Worm (Caenorhabditis elegans) whole organism, L1 larva: ENCODE data around the gene msra-1.

Experiments
- C04F5.9 ChIP-seq: sonication (generic microtip); optimal IDR thresholded peaks from 2 replicates; lab custom pipeline; 2016; ENCODE audit warnings: missing genetic modification characterization, missing compliant biosample characterization
- C34B4.2 ChIP-seq: sonication (generic microtip); optimal IDR thresholded peaks from 2 replicates; lab custom pipeline; 2017; ENCODE audit warnings: mild to moderate bottlenecking, missing genetic modification characterization, missing compliant biosample characterization
- F16B12.6 ChIP-seq: fragments of 150-350 bp; optimal IDR thresholded peaks from 2 replicates; lab custom pipeline; 2014; ENCODE audit warnings: missing biosample characterization, missing genetic modification characterization
- Y116A8C.19 ChIP-seq: sonication (generic microtip); optimal IDR thresholded peaks from 2 replicates; lab custom pipeline; 2016; ENCODE audit warnings: missing compliant biosample characterization, missing genetic modification characterization, borderline replicate concordance
- aha-1 ChIP-seq: fragments of 150-350 bp; optimal IDR thresholded peaks from 2 replicates; lab custom pipeline; 2014; ENCODE audit warnings: missing biosample characterization, missing genetic modification characterization
- ama-1 ChIP-seq: fragments of 150-350 bp; optimal IDR thresholded peaks from 2 replicates; lab custom pipeline; 2014
- blmp-1 ChIP-seq: fragments of 150-350 bp; optimal IDR thresholded peaks from 2 replicates; lab custom pipeline; 2014; ENCODE audit warnings: missing biosample characterization, missing genetic modification characterization
- ceh-8 ChIP-seq: fragments of 200-800 bp; sonication (Bioruptor generic); optimal IDR thresholded peaks from 2 replicates; lab custom pipeline; 2018; ENCODE audit warnings: mild to moderate bottlenecking, missing genetic modification characterization, moderate library complexity, missing compliant biosample characterization
- ceh-82 ChIP-seq, 3 experiments: fragments of 150-350 bp in 1 of 3; sonication (generic microtip) in 2 of 3; optimal IDR thresholded peaks; 2 replicates each; lab custom pipeline; 2014 to 2017; ENCODE audit warnings: missing biosample characterization in 3 of 3, missing genetic modification characterization in 3 of 3
- ceh-90 ChIP-seq: sonication (generic microtip); optimal IDR thresholded peaks from 2 replicates; lab custom pipeline; 2016; ENCODE audit warnings: missing genetic modification characterization, missing compliant biosample characterization
- ces-1 ChIP-seq: fragments of 150-350 bp; optimal IDR thresholded peaks from 2 replicates; lab custom pipeline; 2014; ENCODE audit warnings: missing biosample characterization, missing genetic modification reagents, missing genetic modification characterization
- dpl-1 ChIP-seq, 3 experiments: fragments of 150-350 bp in 2 of 3; sonication (generic microtip) in 1 of 3; optimal IDR thresholded peaks; 2 replicates each; lab custom pipeline; 2014 to 2017; ENCODE audit warnings: missing biosample characterization in 3 of 3, missing genetic modification characterization in 3 of 3, missing genetic modification reagents in 3 of 3
- dsc-1 ChIP-seq: sonication (generic microtip); optimal IDR thresholded peaks from 2 replicates; lab custom pipeline; 2016; ENCODE audit warnings: mild to moderate bottlenecking, missing genetic modification characterization, missing compliant biosample characterization
- efl-1 ChIP-seq, 4 experiments: fragments of 150-350 bp; optimal IDR thresholded peaks in 3 of 4; peaks in 1 of 4; 1 replicate in 1 of 4; 2 replicates in 3 of 4; lab custom pipeline; 2014; ENCODE audit warnings: missing biosample characterization in 2 of 4, missing genetic modification characterization in 2 of 4, missing genetic modification reagents in 2 of 4
- egl-13 ChIP-seq: sonication (generic microtip); optimal IDR thresholded peaks from 2 replicates; lab custom pipeline; 2016; ENCODE audit warnings: missing genotype, missing genetic modification reagents, missing genetic modification characterization, missing compliant biosample characterization
- ets-5 ChIP-seq: fragments of 200-800 bp; sonication (Bioruptor generic); IDR thresholded peaks from 2 replicates; pipeline ENCODE4 v1.3.6; 2022; ENCODE audit warnings: missing genetic modification characterization, missing compliant biosample characterization
- fkh-4 ChIP-seq: sonication (generic microtip); optimal IDR thresholded peaks from 2 replicates; lab custom pipeline; 2016; ENCODE audit warnings: missing compliant biosample characterization, missing genetic modification characterization, borderline replicate concordance
- fkh-8 ChIP-seq: sonication (generic microtip); optimal IDR thresholded peaks from 2 replicates; lab custom pipeline; 2016; ENCODE audit warnings: mild to moderate bottlenecking, missing genetic modification characterization, missing compliant biosample characterization
- grh-1 ChIP-seq: fragments of 200-800 bp; sonication (Bioruptor generic); IDR thresholded peaks from 2 replicates; pipeline ENCODE4 v1.3.6; 2022; ENCODE audit warnings: missing genetic modification reagents, missing genetic modification characterization, missing compliant biosample characterization
- hpl-2 ChIP-seq: fragments of 150-350 bp; optimal IDR thresholded peaks from 2 replicates; lab custom pipeline; 2014; ENCODE audit warnings: missing biosample characterization, missing genetic modification reagents, missing genetic modification characterization
- irx-1 ChIP-seq: sonication (generic microtip); optimal IDR thresholded peaks from 2 replicates; lab custom pipeline; 2016; ENCODE audit warnings: missing genetic modification characterization, missing compliant biosample characterization
- isw-1 ChIP-seq: fragments of 200-800 bp; sonication (Bioruptor generic); IDR thresholded peaks from 2 replicates; pipeline ENCODE4 v1.3.6; 2022; ENCODE audit warnings: missing genetic modification characterization, missing compliant biosample characterization
- jun-1 ChIP-seq: fragments of 150-350 bp; optimal IDR thresholded peaks from 2 replicates; lab custom pipeline; 2014; ENCODE audit warnings: missing biosample characterization, missing genetic modification reagents, missing genetic modification characterization
- lin-13 ChIP-seq: fragments of 150-350 bp; optimal IDR thresholded peaks from 2 replicates; lab custom pipeline; 2014; ENCODE audit warnings: missing biosample characterization, missing genetic modification reagents, missing genetic modification characterization
- lin-14 ChIP-seq: fragments of 200-800 bp; sonication (Bioruptor generic); optimal IDR thresholded peaks from 2 replicates; lab custom pipeline; 2018; ENCODE audit warnings: mild to moderate bottlenecking, missing genetic modification characterization, moderate library complexity, missing compliant biosample characterization
- lin-15B ChIP-seq: fragments of 150-350 bp; sonication (generic microtip); optimal IDR thresholded peaks from 3 replicates; lab custom pipeline; 2014; ENCODE audit warnings: missing biosample characterization, missing genetic modification characterization
- lin-39 ChIP-seq: fragments of 150-350 bp; optimal IDR thresholded peaks from 2 replicates; lab custom pipeline; 2014; ENCODE audit warnings: missing biosample characterization, missing genetic modification reagents, missing genetic modification characterization
- lir-3 ChIP-seq: sonication (generic microtip); optimal IDR thresholded peaks from 2 replicates; lab custom pipeline; 2016; ENCODE audit warnings: mild to moderate bottlenecking, missing genetic modification characterization, moderate library complexity, missing compliant biosample characterization; ENCODE audit not compliant: poor library complexity
- lsy-2 ChIP-seq, 2 experiments: fragments of 150-350 bp; optimal IDR thresholded peaks; 2 replicates each; lab custom pipeline; 2014; ENCODE audit warnings: missing biosample characterization in 2 of 2, missing genetic modification characterization in 2 of 2
- mep-1 ChIP-seq: fragments of 150-350 bp; optimal IDR thresholded peaks from 2 replicates; lab custom pipeline; 2014; ENCODE audit warnings: missing biosample characterization, missing genetic modification characterization
- nhr-11 ChIP-seq: fragments of 150-350 bp; optimal IDR thresholded peaks from 2 replicates; lab custom pipeline; 2014; ENCODE audit warnings: missing biosample characterization, missing genetic modification characterization
- nhr-12 ChIP-seq: sonication (generic microtip); optimal IDR thresholded peaks from 2 replicates; lab custom pipeline; 2017; ENCODE audit warnings: missing biosample characterization, missing genetic modification characterization
- nhr-19 ChIP-seq: fragments of 200-800 bp; sonication (Bioruptor generic); conservative IDR thresholded peaks from 2 replicates; pipeline ENCODE4 v1.3.6; 2022; ENCODE audit warnings: missing genetic modification characterization, missing compliant biosample characterization
- nhr-237 ChIP-seq: fragments of 150-350 bp; optimal IDR thresholded peaks from 2 replicates; lab custom pipeline; 2014; ENCODE audit warnings: missing biosample characterization, missing genetic modification characterization
- nhr-28 ChIP-seq: fragments of 150-350 bp; optimal IDR thresholded peaks from 2 replicates; lab custom pipeline; 2014; ENCODE audit warnings: missing biosample characterization, missing genetic modification characterization
- nhr-71 ChIP-seq: sonication (generic microtip); optimal IDR thresholded peaks from 2 replicates; lab custom pipeline; 2016; ENCODE audit warnings: mild to moderate bottlenecking, missing genetic modification characterization, moderate library complexity, missing compliant biosample characterization
- nhr-76 ChIP-seq: sonication (generic microtip); optimal IDR thresholded peaks from 2 replicates; lab custom pipeline; 2017; ENCODE audit warnings: missing biosample characterization, missing genetic modification characterization
- nhr-77 ChIP-seq: fragments of 150-350 bp; optimal IDR thresholded peaks from 2 replicates; lab custom pipeline; 2014; ENCODE audit warnings: missing biosample characterization, missing genetic modification characterization
- nhr-84 ChIP-seq: sonication (generic microtip); optimal IDR thresholded peaks from 2 replicates; lab custom pipeline; 2017; ENCODE audit warnings: missing biosample characterization, missing genetic modification characterization
- nhr-90 ChIP-seq: sonication (generic microtip); optimal IDR thresholded peaks from 2 replicates; lab custom pipeline; 2016; ENCODE audit warnings: mild to moderate bottlenecking, missing genetic modification characterization, missing compliant biosample characterization; ENCODE audit not compliant: poor library complexity
- pax-3 ChIP-seq: fragments of 200-800 bp; sonication (Bioruptor generic); optimal IDR thresholded peaks from 2 replicates; lab custom pipeline; 2018; ENCODE audit warnings: mild to moderate bottlenecking, missing genetic modification characterization, moderate library complexity, missing compliant biosample characterization
- pqm-1 ChIP-seq: sonication (generic microtip); optimal IDR thresholded peaks from 3 replicates; lab custom pipeline; 2017; ENCODE audit warnings: missing biosample characterization, missing genetic modification characterization
- rnt-1 ChIP-seq: sonication (generic microtip); optimal IDR thresholded peaks from 2 replicates; lab custom pipeline; 2016; ENCODE audit warnings: mild to moderate bottlenecking, missing genetic modification characterization, moderate library complexity, missing compliant biosample characterization
- skn-1 ChIP-seq: fragments of 150-350 bp; optimal IDR thresholded peaks from 2 replicates; lab custom pipeline; 2014; ENCODE audit warnings: missing biosample characterization, missing genetic modification characterization
- snu-23 ChIP-seq: sonication (generic microtip); optimal IDR thresholded peaks from 2 replicates; lab custom pipeline; 2016; ENCODE audit warnings: missing genetic modification characterization, missing compliant biosample characterization
- sox-4 ChIP-seq: sonication (generic microtip); optimal IDR thresholded peaks from 2 replicates; lab custom pipeline; 2016; ENCODE audit warnings: missing genetic modification characterization, missing compliant biosample characterization
- sptf-1 ChIP-seq: fragments of 150-350 bp; optimal IDR thresholded peaks from 2 replicates; lab custom pipeline; 2014; ENCODE audit warnings: missing biosample characterization, missing genetic modification characterization
- sup-37 ChIP-seq: fragments of 200-800 bp; sonication (Bioruptor generic); optimal IDR thresholded peaks from 2 replicates; lab custom pipeline; 2018; ENCODE audit warnings: mild to moderate bottlenecking, missing genetic modification characterization, missing compliant biosample characterization
- tbx-2 ChIP-seq: sonication (generic microtip); optimal IDR thresholded peaks from 2 replicates; lab custom pipeline; 2016; ENCODE audit warnings: missing genetic modification characterization, missing compliant biosample characterization
- tlp-1 ChIP-seq: fragments of 150-350 bp; optimal IDR thresholded peaks from 2 replicates; lab custom pipeline; 2014; ENCODE audit warnings: missing biosample characterization, missing genetic modification characterization
- unc-130 ChIP-seq: fragments of 150-350 bp; optimal IDR thresholded peaks from 2 replicates; lab custom pipeline; 2017; ENCODE audit warnings: missing biosample characterization, missing genetic modification characterization, inconsistent platforms
- unc-62 ChIP-seq: fragments of 150-350 bp; optimal IDR thresholded peaks from 2 replicates; lab custom pipeline; 2014; ENCODE audit warnings: missing biosample characterization, missing genetic modification reagents, missing genetic modification characterization
- vab-15 ChIP-seq: sonication (generic microtip); optimal IDR thresholded peaks from 2 replicates; lab custom pipeline; 2017; ENCODE audit warnings: missing genotype, mild to moderate bottlenecking, missing genetic modification characterization, missing compliant biosample characterization
- ztf-11 ChIP-seq, 2 experiments: sonication (generic microtip); optimal IDR thresholded peaks; 2 replicates each; lab custom pipeline; 2016 to 2017; ENCODE audit warnings: missing genetic modification characterization in 2 of 2, missing biosample characterization in 1 of 2, missing compliant biosample characterization in 1 of 2

Gene msra-1

ce11 chrII:7413275-7413674 is 49.4 kb upstream of the msra-1 start (continued):
- TF ChIP-seq grh-1 (GFP tag; lab: Robert Waterston, UW) (peak; percentile 36; the same call in 1 of the 2 replicates), tlp-1 (tag; lab: Kevin White, UChicago) (no peak), ama-1 (lab: Kevin White, UChicago) (no peak), C04F5.9 (tag; lab: Kevin White, UChicago) (no peak), sup-37 (GFP tag; lab: Kevin White, UChicago) (no peak), lin-14 (GFP tag; lab: Kevin White, UChicago) (peak; percentile 44), tbx-2 (peak; percentile 37), nhr-84 (tag; lab: Kevin White, UChicago) (no peak), skn-1 (tag; lab: Kevin White, UChicago) (no peak), nhr-11 (tag; lab: Kevin White, UChicago) (no peak), nhr-71 (tag; lab: Kevin White, UChicago) (peak; percentile 59), ceh-82 (tag; optimal IDR thresholded peaks at IDR 0.05; lab: Kevin White, UChicago) (no peak), lir-3 (tag; lab: Kevin White, UChicago) (no peak), dpl-1 (GFP tag; optimal IDR thresholded peaks at IDR 0.05; lab: Kevin White, UChicago) (no peak), lsy-2 (tag; optimal IDR thresholded peaks at IDR 0.05; lab: Kevin White, UChicago) (no peak), nhr-19 (GFP tag; lab: Robert Waterston, UW) (peak; percentile 18), ets-5 (no peak), sptf-1 (no peak), lin-39 (tag; lab: Kevin White, UChicago) (no peak), blmp-1 (tag; lab: Kevin White, UChicago) (peak; percentile 76), nhr-12 (tag; lab: Kevin White, UChicago) (no peak), snu-23 (GFP tag; lab: Kevin White, UChicago) (peak; percentile 14), aha-1 (no peak), ces-1 (GFP tag; lab: Kevin White, UChicago) (no peak), unc-62 (GFP tag; lab: Kevin White, UChicago) (no peak), fkh-4 (tag; lab: Kevin White, UChicago) (no peak), lin-15B (tag; lab: Kevin White, UChicago) (no peak), ztf-11 (tag; optimal IDR thresholded peaks at IDR 0.05; lab: Kevin White, UChicago) (no peak), ceh-90 (tag; lab: Kevin White, UChicago) (no peak), egl-13 (tag; lab: Kevin White, UChicago) (no peak), sox-4 (tag; lab: Kevin White, UChicago) (no peak), fkh-8 (tag; lab: Kevin White, UChicago) (no peak), vab-15 (no peak), C34B4.2 (tag; lab: Kevin White, UChicago) (no peak), nhr-77 (no peak), F16B12.6 (tag; lab: Kevin White, UChicago) (no peak), pax-3 (tag; lab: Kevin White, UChicago) (no peak), efl-1 (optimal IDR thresholded peaks at IDR 0.05; lab: Kevin White, UChicago) (no peak), efl-1 (GFP tag; optimal IDR thresholded peaks at IDR 0.05 in 1 of 2; lab: Kevin White, UChicago) (no peak), mep-1 (tag; lab: Kevin White, UChicago) (no peak), hpl-2 (GFP tag; lab: Kevin White, UChicago) (no peak), ceh-8 (no peak), irx-1 (tag; lab: Kevin White, UChicago) (no peak), rnt-1 (no peak), Y116A8C.19 (no peak), nhr-28 (tag; lab: Kevin White, UChicago) (no peak), jun-1 (tag; lab: Kevin White, UChicago) (no peak), lin-13 (GFP tag; lab: Kevin White, UChicago) (no peak), isw-1 (GFP tag; lab: Robert Waterston, UW) (no peak), nhr-90 (tag; lab: Kevin White, UChicago) (no peak), nhr-237 (tag; lab: Kevin White, UChicago) (no peak), unc-130 (tag; lab: Kevin White, UChicago) (no peak), pqm-1 (no peak), nhr-76 (no peak), dsc-1 (tag; lab: Kevin White, UChicago) (peak; percentile 12)
